Worm (Caenorhabditis elegans): ENCODE results near the gene srx-118.

srx-118 gene

DNA sequence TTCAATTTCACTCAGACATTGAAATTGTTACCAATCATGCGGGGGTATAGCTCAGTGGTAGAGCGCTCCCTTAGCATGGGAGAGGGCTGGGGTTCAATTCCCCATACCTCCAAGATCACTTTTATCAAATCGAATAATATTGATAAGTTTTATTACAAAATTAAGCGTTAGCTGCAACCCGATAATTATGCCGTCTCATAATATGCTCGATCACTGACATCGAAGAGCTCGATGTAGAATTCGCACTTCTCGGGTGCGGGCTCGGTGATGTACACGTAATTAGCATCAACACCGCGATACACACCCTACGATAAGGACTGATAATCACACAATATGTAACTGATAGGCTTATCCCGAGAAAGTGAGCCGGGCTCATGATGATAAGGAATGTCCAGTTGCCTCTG lies 17.0 kb downstream of the srx-118 start (continued):
- TF ChIP-seq nhr-237 (tag; optimal IDR thresholded peaks at IDR 0.05) = no peak
- 0 out of 2 replicates have a peak, but pooled peaks have one; percentile 49 for TF ChIP-seq D1046.2 (GFP tag; IDR thresholded peaks at IDR 0.05)
- TF ChIP-seq ceh-62 (tag; optimal IDR thresholded peaks at IDR 0.05) = no peak
- TF ChIP-seq sdz-12 (GFP tag; optimal IDR thresholded peaks at IDR 0.05) = no peak
- no peak for TF ChIP-seq mes-2 (tag; optimal IDR thresholded peaks at IDR 0.05; ENCODE audit: poor library complexity, severe bottlenecking)
- peak; percentile 26 for TF ChIP-seq gei-8 (GFP tag; optimal IDR thresholded peaks at IDR 0.05)
- no peak for TF ChIP-seq ceh-28 (tag; optimal IDR thresholded peaks at IDR 0.05)
- no peak for TF ChIP-seq zfp-2 (tag; optimal IDR thresholded peaks at IDR 0.05)
- no peak for TF ChIP-seq snpc-4 (tag; optimal IDR thresholded peaks at IDR 0.05)
- TF ChIP-seq lin-39 (tag; optimal IDR thresholded peaks at IDR 0.05) = no peak
- TF ChIP-seq spr-1 (tag; optimal IDR thresholded peaks at IDR 0.05) = no peak
- peak; percentile 22 for TF ChIP-seq hlh-30 (tag; optimal IDR thresholded peaks at IDR 0.05; ENCODE audit: insufficient read depth)
- no peak for TF ChIP-seq nhr-111 (GFP tag; optimal IDR thresholded peaks at IDR 0.05)
- no peak for TF ChIP-seq zip-11 (GFP tag; IDR thresholded peaks at IDR 0.05)
- TF ChIP-seq nhr-76 (tag; optimal IDR thresholded peaks at IDR 0.05) = no peak
- TF ChIP-seq rbr-2 (tag; optimal IDR thresholded peaks at IDR 0.05) = no peak
- 0 out of 2 replicates have a peak, but pooled peaks have one; percentile 40 for TF ChIP-seq ZK337.2 (GFP tag; IDR thresholded peaks at IDR 0.05)
- TF ChIP-seq nhr-28 (tag; optimal IDR thresholded peaks at IDR 0.05) = no peak
- TF ChIP-seq fos-1 (tag; optimal IDR thresholded peaks at IDR 0.05) = no peak
- TF ChIP-seq F44E2.7 (GFP tag; IDR thresholded peaks at IDR 0.05) = 0 out of 2 replicates have a peak, but pooled peaks have one; percentile 68
- no peak for TF ChIP-seq lin-15B (tag; optimal IDR thresholded peaks at IDR 0.05)
- TF ChIP-seq ceh-82 (tag; optimal IDR thresholded peaks at IDR 0.05) = no peak
- TF ChIP-seq lin-13 (GFP tag; optimal IDR thresholded peaks at IDR 0.05) = peak; percentile 54
- no peak for TF ChIP-seq zag-1 (tag; optimal IDR thresholded peaks at IDR 0.05)
- TF ChIP-seq ceh-20 (GFP tag; IDR thresholded peaks at IDR 0.05) = no peak
- TF ChIP-seq skn-1 (tag; optimal IDR thresholded peaks at IDR 0.05) = no peak
- no peak for TF ChIP-seq Y105C5A.15 (GFP tag; IDR thresholded peaks at IDR 0.05)
- peak; percentile 45; the same call in 1 of the 2 replicates for TF ChIP-seq pha-4 (GFP tag; IDR thresholded peaks at IDR 0.05)
- TF ChIP-seq pha-4 (tag; optimal IDR thresholded peaks at IDR 0.05) = no peak
- TF ChIP-seq F37D6.2 (tag; optimal IDR thresholded peaks at IDR 0.05) = no peak
- no peak for TF ChIP-seq ces-1 (GFP tag; optimal IDR thresholded peaks at IDR 0.05)
- no peak for TF ChIP-seq duxl-1 (tag; optimal IDR thresholded peaks at IDR 0.05; ENCODE audit: poor library complexity)
- no peak for TF ChIP-seq php-3 (GFP tag; IDR thresholded peaks at IDR 0.05)
- TF ChIP-seq Y75B8A.6 (GFP tag; IDR thresholded peaks at IDR 0.05) = no peak; the same call in 1 of the 2 replicates
- no peak for TF ChIP-seq T20F7.1 (GFP tag; optimal IDR thresholded peaks at IDR 0.05)
- TF ChIP-seq nhr-11 (tag; optimal IDR thresholded peaks at IDR 0.05) = no peak
- no peak for TF ChIP-seq cey-2 (tag; optimal IDR thresholded peaks at IDR 0.05; ENCODE audit: borderline replicate concordance, insufficient read depth)
- TF ChIP-seq lim-7 (GFP tag; IDR thresholded peaks at IDR 0.05) = peak; percentile 74
- TF ChIP-seq madf-5 (GFP tag; IDR thresholded peaks at IDR 0.05) = no peak
- TF ChIP-seq nhr-48 (tag; optimal IDR thresholded peaks at IDR 0.05) = peak; percentile 9
- TF ChIP-seq hif-1 (tag; optimal IDR thresholded peaks at IDR 0.05) = no peak
- no peak for TF ChIP-seq ztf-11 (tag; optimal IDR thresholded peaks at IDR 0.05)
- TF ChIP-seq zip-2 (tag; optimal IDR thresholded peaks at IDR 0.05) = peak; percentile 36
- no peak for TF ChIP-seq dve-1 (tag; optimal IDR thresholded peaks at IDR 0.05; ENCODE audit: insufficient read depth)
- TF ChIP-seq daf-8 (GFP tag; IDR thresholded peaks at IDR 0.05) = no peak
- no peak for TF ChIP-seq dmd-9 (GFP tag; IDR thresholded peaks at IDR 0.05)
- TF ChIP-seq lsy-2 (tag; optimal IDR thresholded peaks at IDR 0.05) = no peak
- TF ChIP-seq unc-130 (GFP tag; optimal IDR thresholded peaks at IDR 0.05) = no peak
- TF ChIP-seq pqm-1 (tag; optimal IDR thresholded peaks at IDR 0.05) = no peak
- no peak for TF ChIP-seq jun-1 (tag; optimal IDR thresholded peaks at IDR 0.05)
- TF ChIP-seq hmg-1.1 (GFP tag; IDR thresholded peaks at IDR 0.05) = no peak
- peak; percentile 42 to 84 for TF ChIP-seq daf-16 (GFP tag; optimal IDR thresholded peaks at IDR 0.05)
- no peak for TF ChIP-seq daf-16 (tag; optimal IDR thresholded peaks at IDR 0.05)

All from whole organism, L4 larva.